Worm (Caenorhabditis elegans): Measurements from ENCODE around the gene ech-8.

ce11 chrIV:10214811-10215210, 24.2 kb downstream of the ech-8 start, which contains the start of gene abt-1:
- no peak for TF ChIP-seq ztf-4 (tag; optimal IDR thresholded peaks at IDR 0.05)
- no peak for TF ChIP-seq nhr-6 (tag; optimal IDR thresholded peaks at IDR 0.05)
- TF ChIP-seq elt-1 (tag; optimal IDR thresholded peaks at IDR 0.05) = no peak
- no peak for TF ChIP-seq ZK546.5 (tag; optimal IDR thresholded peaks at IDR 0.05)
- TF ChIP-seq blmp-1 (tag; optimal IDR thresholded peaks at IDR 0.05; ENCODE audit: insufficient read depth) = no peak
- no peak for TF ChIP-seq snpc-4 (tag; optimal IDR thresholded peaks at IDR 0.05)
